Fruit fly (Drosophila melanogaster) whole organism, embryonic: ENCODE measurements around the gene mbc.

Experiments
- ATbp ChIP-seq: fragments of 200-800 bp; sonication (Bioruptor generic); optimal IDR thresholded peaks from 2 replicates; lab custom pipeline; 2017; ENCODE audit warnings: missing biosample characterization, mild to moderate bottlenecking, missing genetic modification characterization, missing genetic modification reagents
- Ada2b ChIP-seq: fragments of 200-800 bp; sonication (Bioruptor generic); IDR thresholded peaks from 2 replicates; pipeline ENCODE4 v1.3.6; 2022; ENCODE audit warnings: missing biosample characterization, missing genetic modification characterization
- Aef1 ChIP-seq: fragments of 200-800 bp; sonication (Bioruptor generic); IDR thresholded peaks from 3 replicates; pipeline ENCODE4 v1.3.6; 2022; ENCODE audit warnings: missing biosample characterization, missing genetic modification characterization
- BEAF-32 ChIP-seq: fragments of 200-800 bp; sonication (Bioruptor generic); optimal IDR thresholded peaks from 3 replicates; lab custom pipeline; 2017; ENCODE audit warnings: missing biosample characterization, missing genetic modification characterization, mild to moderate bottlenecking, moderate library complexity, missing genetic modification reagents
- Blimp-1 ChIP-seq: fragments of 200-800 bp; sonication (Bioruptor generic); optimal IDR thresholded peaks from 3 replicates; lab custom pipeline; 2018; ENCODE audit warnings: missing biosample characterization, missing genetic modification characterization, mild to moderate bottlenecking, moderate library complexity, missing genetic modification reagents
- CG11247 ChIP-seq: fragments of 200-800 bp; sonication (Bioruptor generic); IDR thresholded peaks from 2 replicates; pipeline ENCODE4 v1.3.6; 2022; ENCODE audit warnings: missing biosample characterization, missing genetic modification characterization
- CG11504 ChIP-seq: fragments of 200-800 bp; sonication (Bioruptor generic); optimal IDR thresholded peaks from 3 replicates; lab custom pipeline; 2019; ENCODE audit warnings: missing biosample characterization, mild to moderate bottlenecking, missing genetic modification characterization, moderate library complexity
- CG11695 ChIP-seq: fragments of 200-800 bp; sonication (Bioruptor generic); IDR thresholded peaks from 3 replicates; pipeline ENCODE4 v1.3.6; 2022; ENCODE audit warnings: missing biosample characterization, missing genetic modification characterization
- CG12769 ChIP-seq: fragments of 200-800 bp; sonication (Bioruptor generic); optimal IDR thresholded peaks from 2 replicates; lab custom pipeline; 2019; ENCODE audit warnings: missing biosample characterization, mild to moderate bottlenecking, missing genetic modification characterization, moderate library complexity
- CG13287 ChIP-seq: fragments of 200-800 bp; sonication (Bioruptor generic); IDR thresholded peaks from 2 replicates; pipeline ENCODE4 v1.3.6; 2022; ENCODE audit warnings: missing biosample characterization, missing genetic modification characterization; ENCODE audit not compliant: partially characterized antibody
- CG14667 ChIP-seq: fragments of 200-800 bp; sonication (Bioruptor generic); IDR thresholded peaks from 2 replicates; pipeline ENCODE4 v1.3.6; 2022; ENCODE audit warnings: missing biosample characterization, missing genetic modification characterization
- CG1647 ChIP-seq: fragments of 200-800 bp; sonication (Bioruptor generic); optimal IDR thresholded peaks from 3 replicates; lab custom pipeline; 2016; ENCODE audit warnings: missing biosample characterization, missing genetic modification characterization
- CG17802 ChIP-seq: fragments of 200-800 bp; sonication (Bioruptor generic); optimal IDR thresholded peaks from 2 replicates; lab custom pipeline; 2018; ENCODE audit warnings: missing biosample characterization, mild to moderate bottlenecking, missing genetic modification characterization, moderate library complexity
- CG1832 ChIP-seq: fragments of 200-800 bp; sonication (Bioruptor generic); optimal IDR thresholded peaks from 2 replicates; lab custom pipeline; 2017; ENCODE audit warnings: missing biosample characterization, mild to moderate bottlenecking, missing genetic modification characterization, inconsistent platforms
- CG2199 ChIP-seq: fragments of 200-800 bp; sonication (Bioruptor generic); IDR thresholded peaks from 3 replicates; pipeline ENCODE4 v1.3.6; 2022; ENCODE audit warnings: missing biosample characterization, missing genetic modification characterization
- CG30403 ChIP-seq: fragments of 200-800 bp; sonication (Bioruptor generic); optimal IDR thresholded peaks from 3 replicates; lab custom pipeline; 2016; ENCODE audit warnings: missing biosample characterization, missing genetic modification characterization
- CG31441 ChIP-seq: fragments of 200-800 bp; sonication (Bioruptor generic); IDR thresholded peaks from 2 replicates; pipeline ENCODE4 v1.3.6; 2022; ENCODE audit warnings: missing biosample characterization, missing genetic modification characterization
- CG3407 ChIP-seq: fragments of 200-800 bp; sonication (Bioruptor generic); optimal IDR thresholded peaks from 2 replicates; lab custom pipeline; 2018; ENCODE audit warnings: missing biosample characterization, mild to moderate bottlenecking, missing genetic modification characterization
- CG5953 ChIP-seq: fragments of 200-800 bp; sonication (Bioruptor generic); IDR thresholded peaks from 2 replicates; pipeline ENCODE4 v1.3.6; 2022; ENCODE audit warnings: missing biosample characterization, missing genetic modification characterization
- CG6689 ChIP-seq: fragments of 200-800 bp; sonication (Bioruptor generic); IDR thresholded peaks from 2 replicates; pipeline ENCODE4 v1.3.6; 2022; ENCODE audit warnings: missing biosample characterization, missing genetic modification characterization
- CHES-1-like ChIP-seq: fragments of 200-800 bp; sonication (Bioruptor generic); optimal IDR thresholded peaks from 2 replicates; lab custom pipeline; 2016; ENCODE audit warnings: missing biosample characterization, missing genetic modification characterization
- E2f1 ChIP-seq: fragments of 200-800 bp; sonication (Bioruptor generic); IDR thresholded peaks from 2 replicates; pipeline ENCODE4 v1.3.6; 2022; ENCODE audit warnings: missing biosample characterization, missing genetic modification characterization
- Fer2 ChIP-seq: fragments of 200-800 bp; sonication (Bioruptor generic); optimal IDR thresholded peaks from 2 replicates; lab custom pipeline; 2018; ENCODE audit warnings: missing biosample characterization, mild to moderate bottlenecking, missing genetic modification characterization, moderate library complexity
- HLH4C ChIP-seq: fragments of 200-800 bp; sonication (Bioruptor generic); IDR thresholded peaks from 3 replicates; pipeline ENCODE4 v1.3.6; 2022; ENCODE audit warnings: missing biosample characterization, missing genetic modification characterization; ENCODE audit not compliant: partially characterized antibody
- MBD-R2 ChIP-seq: fragments of 200-800 bp; sonication (Bioruptor generic); IDR thresholded peaks from 2 replicates; pipeline ENCODE4 v1.3.6; 2022; ENCODE audit warnings: missing biosample characterization, missing genetic modification characterization
- Max ChIP-seq: fragments of 200-800 bp; sonication (Bioruptor generic); optimal IDR thresholded peaks from 2 replicates; lab custom pipeline; 2016; ENCODE audit warnings: missing biosample characterization, mild to moderate bottlenecking, missing genetic modification characterization
- NC2α ChIP-seq: fragments of 200-800 bp; sonication (Bioruptor generic); optimal IDR thresholded peaks from 2 replicates; lab custom pipeline; 2016; ENCODE audit warnings: missing biosample characterization, missing genetic modification characterization
- NFAT ChIP-seq: fragments of 200-800 bp; sonication (Bioruptor generic); IDR thresholded peaks from 2 replicates; pipeline ENCODE4 v1.3.6; 2022; ENCODE audit warnings: missing biosample characterization, missing genetic modification characterization
- Oli ChIP-seq: fragments of 200-800 bp; sonication (Bioruptor generic); optimal IDR thresholded peaks from 2 replicates; lab custom pipeline; 2018; ENCODE audit warnings: missing biosample characterization, mild to moderate bottlenecking, missing genetic modification characterization, moderate library complexity
- Pdp1 ChIP-seq, 2 experiments: fragments of 200-800 bp; sonication (Bioruptor generic); optimal IDR thresholded peaks; 3 replicates each; lab custom pipeline; 2016; ENCODE audit warnings: missing biosample characterization in 2 of 2, missing genetic modification characterization in 2 of 2, mild to moderate bottlenecking in 1 of 2, moderate library complexity in 1 of 2
- Sox100B ChIP-seq: fragments of 200-800 bp; sonication (Bioruptor generic); optimal IDR thresholded peaks from 3 replicates; lab custom pipeline; 2018; ENCODE audit warnings: missing biosample characterization, mild to moderate bottlenecking, missing genetic modification characterization
- amos ChIP-seq: fragments of 200-800 bp; sonication (Bioruptor generic); IDR thresholded peaks from 2 replicates; pipeline ENCODE4 v1.3.6; 2022; ENCODE audit warnings: missing biosample characterization, missing genetic modification characterization; ENCODE audit not compliant: partially characterized antibody
- ash1 ChIP-seq: fragments of 200-800 bp; sonication (Bioruptor generic); optimal IDR thresholded peaks from 2 replicates; lab custom pipeline; 2018; ENCODE audit warnings: missing biosample characterization, mild to moderate bottlenecking, missing genetic modification characterization
- ato ChIP-seq: fragments of 200-800 bp; sonication (Bioruptor generic); IDR thresholded peaks from 2 replicates; pipeline ENCODE4 v1.3.6; 2022; ENCODE audit warnings: missing biosample characterization, missing genetic modification characterization; ENCODE audit not compliant: partially characterized antibody
- bsh ChIP-seq, 2 experiments: fragments of 200-800 bp; sonication (Bioruptor generic); optimal IDR thresholded peaks; 2 replicates each; lab custom pipeline; 2017 to 2018; ENCODE audit warnings: mild to moderate bottlenecking in 2 of 2, missing biosample characterization in 2 of 2, missing genetic modification characterization in 2 of 2, moderate library complexity in 1 of 2
- dmrt99B ChIP-seq: fragments of 200-800 bp; sonication (Bioruptor generic); optimal IDR thresholded peaks from 2 replicates; lab custom pipeline; 2018; ENCODE audit warnings: missing biosample characterization, mild to moderate bottlenecking, missing genetic modification characterization, moderate library complexity
- en ChIP-seq: fragments of 200-800 bp; sonication (Bioruptor generic); optimal IDR thresholded peaks from 2 replicates; lab custom pipeline; 2016; ENCODE audit warnings: missing biosample characterization, missing genetic modification characterization
- fd64A ChIP-seq: fragments of 200-800 bp; sonication (Bioruptor generic); optimal IDR thresholded peaks from 3 replicates; lab custom pipeline; 2018; ENCODE audit warnings: missing biosample characterization, mild to moderate bottlenecking, missing genetic modification characterization
- insv ChIP-seq, 2 experiments: fragments of 200-800 bp; sonication (Bioruptor generic); optimal IDR thresholded peaks; 3 replicates each; lab custom pipeline; 2016 to 2018; ENCODE audit warnings: missing biosample characterization in 2 of 2, missing genetic modification characterization in 2 of 2
- pan ChIP-seq, 4 experiments: fragments of >200 bp in 3 of 4; fragments of 200-800 bp in 1 of 4; sonication (Bioruptor generic) in 1 of 4; optimal IDR thresholded peaks in 3 of 4; IDR thresholded peaks in 1 of 4; 2 replicates each; pipeline versions ENCODE4 v1.3.6 to Lab custom; 2017 to 2022; ENCODE audit warnings: missing biosample characterization in 2 of 4, missing genetic modification characterization in 2 of 4, mixed read lengths in 1 of 4
- phol ChIP-seq: fragments of 200-800 bp; sonication (Bioruptor generic); optimal IDR thresholded peaks from 3 replicates; lab custom pipeline; 2018; ENCODE audit warnings: missing biosample characterization, mild to moderate bottlenecking, missing genetic modification characterization, moderate library complexity
- pum ChIP-seq: fragments of 200-800 bp; sonication (Bioruptor generic); optimal IDR thresholded peaks from 2 replicates; lab custom pipeline; 2016; ENCODE audit warnings: missing biosample characterization, missing genetic modification characterization
- sqz ChIP-seq: fragments of 200-800 bp; sonication (Bioruptor generic); optimal IDR thresholded peaks from 3 replicates; lab custom pipeline; 2018; ENCODE audit warnings: missing biosample characterization, mild to moderate bottlenecking, missing genetic modification characterization
- stc ChIP-seq: fragments of 200-800 bp; sonication (Bioruptor generic); IDR thresholded peaks from 2 replicates; pipeline ENCODE4 v1.3.6; 2022; ENCODE audit warnings: missing biosample characterization, missing genetic modification characterization
- sug ChIP-seq: fragments of 200-800 bp; optimal IDR thresholded peaks from 2 replicates; lab custom pipeline; 2019; ENCODE audit warnings: missing biosample characterization, mild to moderate bottlenecking, missing genetic modification characterization, moderate library complexity
- unpg ChIP-seq: fragments of 200-800 bp; sonication (Bioruptor generic); optimal IDR thresholded peaks from 3 replicates; lab custom pipeline; 2018; ENCODE audit warnings: missing biosample characterization, mild to moderate bottlenecking, missing genetic modification characterization, moderate library complexity
- zf30C ChIP-seq: fragments of 200-800 bp; sonication (Bioruptor generic); optimal IDR thresholded peaks from 3 replicates; lab custom pipeline; 2018; ENCODE audit warnings: missing biosample characterization, mild to moderate bottlenecking, missing genetic modification characterization

Gene mbc

DNA sequence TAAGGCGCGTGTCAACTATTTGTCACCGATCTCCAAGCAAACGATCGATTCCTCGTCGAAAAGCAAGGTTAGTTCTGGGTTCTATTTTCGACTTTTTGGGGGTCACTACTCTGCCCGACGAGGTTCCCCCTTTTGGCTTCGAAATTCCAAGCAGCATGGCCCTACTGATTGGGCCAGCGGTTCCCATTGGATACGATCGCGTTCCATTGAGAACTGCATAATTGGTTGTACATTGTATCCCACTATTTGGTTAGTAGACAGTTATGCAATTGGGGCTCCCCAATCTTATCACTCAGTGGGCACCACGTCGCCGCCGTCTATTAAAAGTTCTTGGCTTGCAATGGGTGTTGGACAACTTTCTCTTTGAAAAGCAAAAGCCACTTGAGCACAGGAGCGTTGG is 47.8 kb upstream of the mbc start (continued):
- TF ChIP-seq CG17802 (no peak), insv (GFP tag; optimal IDR thresholded peaks at IDR 0.05; lab: Kevin White, UChicago) (peak in 1 of 2 experiments; percentile 54), Max (no peak), en (GFP tag; lab: Kevin White, UChicago) (no peak), CG11247 (GFP tag; lab: Robert Waterston, UW) (no peak), CG31441 (no peak), CG3407 (GFP tag; lab: Kevin White, UChicago) (no peak), zf30C (GFP tag; lab: Kevin White, UChicago) (no peak), CG12769 (tag; lab: Kevin White, UChicago) (peak; percentile 24), Blimp-1 (GFP tag; lab: Kevin White, UChicago) (peak; percentile 68), CHES-1-like (GFP tag; lab: Kevin White, UChicago) (no peak), BEAF-32 (GFP tag; lab: Kevin White, UChicago) (no peak), amos (no peak), CG1647 (no peak), MBD-R2 (GFP tag; lab: Robert Waterston, UW) (no peak), CG1832 (GFP tag; lab: Kevin White, UChicago) (no peak)

DNA sequence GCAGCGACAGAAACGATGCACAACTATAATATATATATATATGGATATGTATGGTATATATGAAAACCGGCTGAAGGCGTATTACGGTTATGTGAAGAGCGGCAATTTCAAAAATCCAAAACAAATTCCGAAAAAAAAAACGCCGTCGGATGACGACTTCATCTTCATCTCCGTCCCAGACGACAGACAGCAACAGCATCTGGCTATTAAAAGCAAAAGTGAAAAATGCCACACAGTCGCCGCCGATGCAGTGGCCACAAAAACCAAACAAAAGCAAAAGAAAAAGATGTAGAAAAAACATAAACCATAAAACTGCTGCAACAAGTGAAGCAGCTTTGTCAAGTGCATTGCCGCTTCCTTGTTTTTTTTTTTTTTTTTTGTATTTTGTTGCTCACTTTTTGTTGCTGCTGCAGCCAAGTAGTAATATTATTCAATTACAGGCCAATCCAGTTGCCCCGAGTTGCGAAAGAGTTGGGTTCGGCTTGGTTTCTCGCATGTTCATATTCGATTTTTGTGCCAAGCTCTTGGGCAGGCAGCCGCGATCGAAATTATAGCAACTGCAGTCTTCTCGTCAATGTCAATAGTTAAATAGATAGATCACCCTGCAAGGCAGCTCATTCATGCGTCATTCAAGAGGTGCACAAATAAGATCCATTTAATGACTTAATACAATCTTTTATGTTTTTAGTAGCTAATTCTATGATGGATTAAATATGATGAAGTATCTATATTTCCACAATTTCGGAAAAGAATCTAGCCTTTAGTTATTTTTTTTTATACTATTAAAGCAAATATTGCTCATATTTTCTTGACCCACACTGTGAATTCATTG is 46.8 kb upstream of the mbc start:
- TF ChIP-seq CG13287 (GFP tag; lab: Robert Waterston, UW) (no peak), ato (GFP tag; lab: Robert Waterston, UW) (no peak), CG6689 (GFP tag; lab: Robert Waterston, UW) (peak; percentile 23; the same call in 1 of the 2 replicates), Oli (peak; percentile 27), Pdp1 (GFP tag; optimal IDR thresholded peaks at IDR 0.05; lab: Kevin White, UChicago) (peak in 1 of 2 experiments; percentile 11), CG5953 (GFP tag; lab: Robert Waterston, UW) (0 out of 2 replicates have a peak, but pooled peaks have one; percentile 35), CG14667 (GFP tag; lab: Robert Waterston, UW) (no peak), unpg (peak; percentile 23), dmrt99B (tag; lab: Kevin White, UChicago) (peak; percentile 73), stc (no peak), fd64A (GFP tag; lab: Kevin White, UChicago) (no peak), Fer2 (tag; lab: Kevin White, UChicago) (no peak), en (GFP tag; lab: Kevin White, UChicago) (peak; percentile 2), E2f1 (no peak), pum (GFP tag; lab: Kevin White, UChicago) (no peak), HLH4C (GFP tag; lab: Robert Waterston, UW) (no peak), Ada2b (GFP tag; lab: Robert Waterston, UW) (no peak), Aef1 (GFP tag; lab: Robert Waterston, UW) (no peak), CG11695 (GFP tag; lab: Robert Waterston, UW) (peak; percentile 13; the same call in 1 of the 3 replicates), pan (optimal IDR thresholded peaks at IDR 0.05; lab: Kevin White, UChicago) (no peak), pan (GFP tag; optimal IDR thresholded peaks at IDR 0.05 in 1 of 2, IDR thresholded peaks at IDR 0.05 in 1 of 2) (peak in 1 of 2 experiments; percentile 21), ATbp (GFP tag; lab: Kevin White, UChicago) (peak; percentile 40), bsh (GFP tag; optimal IDR thresholded peaks at IDR 0.05; lab: Kevin White, UChicago) (peak in 1 of 2 experiments; percentile 7), phol (tag; lab: Kevin White, UChicago) (peak; percentile 41), CG30403 (GFP tag; lab: Kevin White, UChicago) (peak; percentile 15), sug (tag; lab: Kevin White, UChicago) (no peak), ash1 (GFP tag; lab: Kevin White, UChicago) (no peak), sqz (peak; percentile 25), NC2α (GFP tag; lab: Kevin White, UChicago) (no peak), CG11504 (tag; lab: Kevin White, UChicago) (peak; percentile 28), NFAT (GFP tag; lab: Robert Waterston, UW) (no peak), CG2199 (GFP tag; lab: Robert Waterston, UW) (0 out of 3 replicates have a peak, but pooled peaks have one; percentile 63), Sox100B (peak; percentile 41)
